Worm (Caenorhabditis elegans) whole organism, L2 larva: ENCODE measurements around the gene Y67D8C.9.

Experiments used
- F13H6.1 ChIP-seq: sonication (generic microtip); optimal IDR thresholded peaks from 2 replicates; lab custom pipeline; 2016; ENCODE audit warnings: missing genetic modification characterization, missing compliant biosample characterization
- ceh-82 ChIP-seq: fragments of 150-350 bp; optimal IDR thresholded peaks from 2 replicates; lab custom pipeline; 2014; ENCODE audit warnings: missing biosample characterization, missing genetic modification characterization
- egl-27 ChIP-seq: sonication (generic microtip); optimal IDR thresholded peaks from 3 replicates; lab custom pipeline; 2017; ENCODE audit warnings: missing biosample characterization, missing genetic modification reagents, missing genetic modification characterization
- elt-3 ChIP-seq: sonication (generic microtip); optimal IDR thresholded peaks from 2 replicates; lab custom pipeline; 2017; ENCODE audit warnings: missing biosample characterization, missing genetic modification characterization
- fos-1 ChIP-seq: fragments of 150-350 bp; optimal IDR thresholded peaks from 2 replicates; lab custom pipeline; 2014; ENCODE audit warnings: missing biosample characterization, missing genetic modification characterization
- lin-39 ChIP-seq: fragments of 150-350 bp; optimal IDR thresholded peaks from 2 replicates; lab custom pipeline; 2014; ENCODE audit warnings: missing biosample characterization, missing genetic modification reagents, missing genetic modification characterization
- mdl-1 ChIP-seq, 2 experiments: fragments of 150-350 bp in 1 of 2; sonication (generic microtip) in 1 of 2; optimal IDR thresholded peaks; 2 replicates each; lab custom pipeline; 2017; ENCODE audit warnings: missing biosample characterization in 2 of 2, missing genetic modification characterization in 2 of 2
- nhr-11 ChIP-seq: fragments of 150-350 bp; optimal IDR thresholded peaks from 2 replicates; lab custom pipeline; 2014; ENCODE audit warnings: missing biosample characterization, missing genetic modification characterization
- nhr-237 ChIP-seq: fragments of 150-350 bp; optimal IDR thresholded peaks from 2 replicates; lab custom pipeline; 2014; ENCODE audit warnings: missing biosample characterization, missing genetic modification characterization
- skn-1 ChIP-seq: sonication (generic microtip); optimal IDR thresholded peaks from 2 replicates; lab custom pipeline; 2017; ENCODE audit warnings: missing biosample characterization, missing genetic modification characterization
- unc-62 ChIP-seq: fragments of 150-350 bp; optimal IDR thresholded peaks from 2 replicates; lab custom pipeline; 2014; ENCODE audit warnings: missing biosample characterization, missing genetic modification reagents, missing genetic modification characterization
- ztf-11 ChIP-seq: sonication (generic microtip); optimal IDR thresholded peaks from 2 replicates; lab custom pipeline; 2017; ENCODE audit warnings: missing biosample characterization, missing genetic modification characterization
- ztf-4 ChIP-seq: fragments of 150-350 bp; optimal IDR thresholded peaks from 2 replicates; lab custom pipeline; 2014; ENCODE audit warnings: missing biosample characterization, missing genetic modification characterization

DNA sequence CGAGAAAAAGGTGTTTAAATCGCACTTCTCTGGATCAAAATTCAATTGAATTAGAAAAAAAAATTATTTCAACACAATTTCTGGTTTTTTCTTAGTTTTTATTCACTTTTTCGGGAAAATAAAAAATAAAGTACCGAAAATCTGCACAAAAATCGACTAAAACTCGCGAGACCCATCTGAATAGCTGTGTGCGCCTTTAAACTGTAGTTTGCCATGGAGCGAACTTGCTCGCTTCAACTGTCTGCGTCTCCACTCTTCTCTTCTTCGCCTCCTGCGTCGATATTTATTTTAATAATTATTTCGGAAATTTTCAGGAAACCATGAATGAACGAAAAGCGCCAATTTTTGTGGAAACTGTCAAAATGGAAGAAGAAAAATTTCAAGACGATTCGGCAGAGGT is 30.9 kb downstream of the Y67D8C.9 start:
- TF ChIP-seq skn-1, result no peak
- no peak for TF ChIP-seq elt-3 (tag; lab: Kevin White, UChicago)
- no peak for TF ChIP-seq fos-1
- no peak for TF ChIP-seq lin-39 (tag; lab: Kevin White, UChicago)
- TF ChIP-seq egl-27 (tag; lab: Kevin White, UChicago), result no peak
- no peak for TF ChIP-seq ceh-82
- no peak for TF ChIP-seq ztf-11 (tag; lab: Kevin White, UChicago)
- no peak for TF ChIP-seq ztf-4 (tag; lab: Kevin White, UChicago)
- TF ChIP-seq nhr-11 (tag; lab: Kevin White, UChicago), result no peak
- no peak for TF ChIP-seq mdl-1 (tag; optimal IDR thresholded peaks at IDR 0.05; lab: Kevin White, UChicago)
- TF ChIP-seq nhr-237 (tag; lab: Kevin White, UChicago), result no peak
- TF ChIP-seq unc-62 (GFP tag; lab: Kevin White, UChicago), result no peak
- no peak for TF ChIP-seq F13H6.1 (tag; lab: Kevin White, UChicago)
